Worm (Caenorhabditis elegans): ENCODE measurements around the gene msp-64.

- TF ChIP-seq flt-1 (GFP tag; IDR thresholded peaks at IDR 0.05) (no peak), ztf-29 (GFP tag; IDR thresholded peaks at IDR 0.05) (no peak), cog-1 (tag; optimal IDR thresholded peaks at IDR 0.05) (no peak), T22C8.4 (GFP tag; IDR thresholded peaks at IDR 0.05) (no peak), ztf-23 (GFP tag; IDR thresholded peaks at IDR 0.05) (no peak), tab-1 (GFP tag; IDR thresholded peaks at IDR 0.05) (no peak), ref-1 (GFP tag; conservative IDR thresholded peaks at IDR 0.05) (no peak), med-1 (GFP tag; optimal IDR thresholded peaks at IDR 0.05; ENCODE audit: insufficient read depth) (no peak)
These were observed 29.1 kb upstream of the msp-64 start, which contains the start of gene ZK1248.19 for ce11 chrII:5839227-5839626.
